Worm (Caenorhabditis elegans) whole organism, L4 larva: ENCODE data around the gene F26A1.19.

Experiments used
- ama-1 ChIP-seq: fragments of 150-350 bp; optimal IDR thresholded peaks from 2 replicates; lab custom pipeline; 2014; ENCODE audit warnings: inconsistent platforms, mixed read lengths
- ces-1 ChIP-seq: fragments of 150-350 bp; sonication (generic microtip); optimal IDR thresholded peaks from 4 replicates; lab custom pipeline; 2014; ENCODE audit warnings: missing biosample characterization, missing genetic modification reagents, missing genetic modification characterization
- dve-1 ChIP-seq: sonication (generic microtip); optimal IDR thresholded peaks from 2 replicates; lab custom pipeline; 2017; ENCODE audit warnings: antibody characterized with exemption, mild to moderate bottlenecking, missing genetic modification characterization, missing compliant biosample characterization; ENCODE audit not compliant: insufficient read depth
- fkh-10 ChIP-seq: fragments of 150-350 bp; optimal IDR thresholded peaks from 2 replicates; lab custom pipeline; 2014; ENCODE audit warnings: missing biosample characterization, missing genetic modification reagents, missing genetic modification characterization
- pha-4 ChIP-seq, 2 experiments: fragments of 150-350 bp in 1 of 2; fragments of 200-800 bp in 1 of 2; sonication (Bioruptor generic) in 1 of 2; IDR thresholded peaks in 1 of 2; optimal IDR thresholded peaks in 1 of 2; 2 replicates each; pipeline versions ENCODE4 v1.3.6 to Lab custom; 2014 to 2022; ENCODE audit warnings: missing genetic modification characterization in 2 of 2, missing genetic modification reagents in 2 of 2, missing biosample characterization in 1 of 2, missing compliant biosample characterization in 1 of 2
- pqm-1 ChIP-seq: sonication (generic microtip); optimal IDR thresholded peaks from 2 replicates; lab custom pipeline; 2017; ENCODE audit warnings: missing biosample characterization, missing genetic modification characterization
- skn-1 ChIP-seq: fragments of 150-350 bp; optimal IDR thresholded peaks from 2 replicates; lab custom pipeline; 2014; ENCODE audit warnings: missing biosample characterization, missing genetic modification characterization

DNA sequence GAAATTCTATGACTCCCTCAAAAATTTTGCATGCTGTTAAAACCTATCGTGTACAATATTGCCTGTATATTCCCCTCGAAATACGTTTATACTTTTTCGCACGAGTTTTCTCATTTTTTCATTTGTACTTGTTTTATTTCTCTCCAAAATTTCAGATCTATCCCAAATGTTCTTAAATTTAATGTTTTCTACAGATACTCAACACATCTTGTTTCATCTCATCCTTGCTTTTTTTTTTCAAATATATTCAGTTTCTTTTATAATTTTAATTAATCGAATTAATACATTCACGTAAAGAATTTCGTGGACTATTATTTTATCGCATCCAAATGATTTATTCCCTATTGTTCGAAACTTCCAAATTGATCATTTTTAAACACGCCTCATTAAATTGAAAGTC is 17.4 kb downstream of the F26A1.19 start, which contains the start of gene C35D10.8:
- TF ChIP-seq pha-4 (GFP tag; IDR thresholded peaks at IDR 0.05; lab: Robert Waterston, UW) (no peak), pha-4 (tag; optimal IDR thresholded peaks at IDR 0.05; lab: Kevin White, UChicago) (no peak), fkh-10 (GFP tag; lab: Kevin White, UChicago) (no peak), dve-1 (no peak), pqm-1 (tag; lab: Kevin White, UChicago) (no peak), ces-1 (GFP tag; lab: Kevin White, UChicago) (no peak), ama-1 (no peak), skn-1 (tag; lab: Kevin White, UChicago) (no peak)
